Fruit fly (Drosophila melanogaster) whole organism, embryonic: ENCODE measurements around the gene RpL27A.
A peak's percentile ranks its signal among the peaks of the same experiment; 100 is the strongest.

Experiments used
- CG15514 ChIP-seq: fragments of 200-800 bp; sonication (Bioruptor generic); optimal IDR thresholded peaks from 3 replicates; lab custom pipeline; 2017; ENCODE audit warnings: missing biosample characterization, missing genetic modification characterization, mild to moderate bottlenecking, moderate library complexity, missing genetic modification reagents
- CG17912 ChIP-seq: fragments of 200-800 bp; sonication (Bioruptor generic); optimal IDR thresholded peaks from 2 replicates; lab custom pipeline; 2018; ENCODE audit warnings: missing biosample characterization, mild to moderate bottlenecking, missing genetic modification characterization
- CG18764 ChIP-seq: fragments of 200-800 bp; sonication (Bioruptor generic); optimal IDR thresholded peaks from 3 replicates; lab custom pipeline; 2016; ENCODE audit warnings: missing biosample characterization, missing genetic modification characterization
- CG2712 ChIP-seq: fragments of 200-800 bp; optimal IDR thresholded peaks from 3 replicates; lab custom pipeline; 2019; ENCODE audit warnings: missing biosample characterization, mild to moderate bottlenecking, missing genetic modification characterization, moderate library complexity
- CG4328 ChIP-seq: fragments of 200-800 bp; sonication (Bioruptor generic); optimal IDR thresholded peaks from 3 replicates; lab custom pipeline; 2017; ENCODE audit warnings: missing biosample characterization, missing genetic modification reagents, missing genetic modification characterization
- CG7786 ChIP-seq: fragments of 200-800 bp; sonication (Bioruptor generic); optimal IDR thresholded peaks from 2 replicates; lab custom pipeline; 2016; ENCODE audit warnings: missing biosample characterization, missing genetic modification characterization
- CG9817 ChIP-seq: fragments of 200-800 bp; sonication (Bioruptor generic); optimal IDR thresholded peaks from 2 replicates; lab custom pipeline; 2018; ENCODE audit warnings: missing biosample characterization, mild to moderate bottlenecking, missing genetic modification characterization, moderate library complexity
- CHES-1-like ChIP-seq: fragments of 200-800 bp; sonication (Bioruptor generic); optimal IDR thresholded peaks from 2 replicates; lab custom pipeline; 2016; ENCODE audit warnings: missing biosample characterization, missing genetic modification characterization
- Drgx ChIP-seq: fragments of 200-800 bp; sonication (Bioruptor generic); IDR thresholded peaks from 2 replicates; pipeline ENCODE4 v1.3.6; 2022; ENCODE audit warnings: missing biosample characterization, missing genetic modification characterization
- Gsc ChIP-seq: fragments of 200-800 bp; sonication (Bioruptor generic); IDR thresholded peaks from 2 replicates; pipeline ENCODE4 v1.3.6; 2022; ENCODE audit warnings: missing biosample characterization, missing genetic modification characterization
- HmgD ChIP-seq: fragments of 200-800 bp; sonication (Bioruptor generic); optimal IDR thresholded peaks from 3 replicates; lab custom pipeline; 2016; ENCODE audit warnings: missing biosample characterization, missing genetic modification characterization
- Med ChIP-seq: fragments of 200-800 bp; sonication (Bioruptor generic); peaks from one replicate; lab custom pipeline; 2016; ENCODE audit warnings: missing biosample characterization, missing genetic modification characterization, mild to moderate bottlenecking, inconsistent platforms, moderate library complexity
- Sin3A ChIP-seq: fragments of >200 bp; optimal IDR thresholded peaks from 2 replicates; lab custom pipeline; 2018
- abd-A ChIP-seq: fragments of 200-800 bp; sonication (Bioruptor generic); optimal IDR thresholded peaks from 3 replicates; lab custom pipeline; 2019; ENCODE audit warnings: missing biosample characterization, mild to moderate bottlenecking, missing genetic modification characterization, moderate library complexity
- bigmax ChIP-seq: fragments of 200-800 bp; sonication (Bioruptor generic); optimal IDR thresholded peaks from 2 replicates; lab custom pipeline; 2018; ENCODE audit warnings: missing biosample characterization, mild to moderate bottlenecking, missing genetic modification characterization
- bsh ChIP-seq, 2 experiments: fragments of 200-800 bp; sonication (Bioruptor generic); optimal IDR thresholded peaks; 2 replicates each; lab custom pipeline; 2017 to 2018; ENCODE audit warnings: mild to moderate bottlenecking in 2 of 2, missing biosample characterization in 2 of 2, missing genetic modification characterization in 2 of 2, moderate library complexity in 1 of 2
- chn ChIP-seq: fragments of 200-800 bp; sonication (Bioruptor generic); optimal IDR thresholded peaks from 2 replicates; lab custom pipeline; 2016; ENCODE audit warnings: missing biosample characterization, missing genetic modification characterization
- crol ChIP-seq: fragments of 200-800 bp; sonication (Bioruptor generic); IDR thresholded peaks from 2 replicates; pipeline ENCODE4 v1.3.6; 2022; ENCODE audit warnings: missing biosample characterization, missing genetic modification characterization
- grn ChIP-seq: fragments of 200-800 bp; sonication (Bioruptor generic); optimal IDR thresholded peaks from 3 replicates; lab custom pipeline; 2017; ENCODE audit warnings: missing biosample characterization, missing genetic modification characterization
- row ChIP-seq: fragments of 200-800 bp; sonication (Bioruptor generic); IDR thresholded peaks from 3 replicates; pipeline ENCODE4 v1.3.6; 2022; ENCODE audit warnings: missing biosample characterization, missing genetic modification characterization
- scrt ChIP-seq: fragments of 200-800 bp; sonication (Bioruptor generic); optimal IDR thresholded peaks from 2 replicates; lab custom pipeline; 2018; ENCODE audit warnings: missing biosample characterization, mild to moderate bottlenecking, missing genetic modification characterization, moderate library complexity
- sens ChIP-seq: fragments of 200-800 bp; sonication (Bioruptor generic); peaks from one replicate; lab custom pipeline; 2016; ENCODE audit warnings: missing biosample characterization, missing genetic modification characterization
- sima ChIP-seq: fragments of 200-800 bp; sonication (Bioruptor generic); optimal IDR thresholded peaks from 2 replicates; lab custom pipeline; 2016; ENCODE audit warnings: missing biosample characterization, missing genetic modification characterization
- slp2 ChIP-seq: fragments of 200-800 bp; sonication (Bioruptor generic); optimal IDR thresholded peaks from 2 replicates; lab custom pipeline; 2016; ENCODE audit warnings: missing biosample characterization, missing genetic modification characterization
- trh ChIP-seq: fragments of 200-800 bp; sonication (Bioruptor generic); optimal IDR thresholded peaks from 2 replicates; lab custom pipeline; 2016; ENCODE audit warnings: missing biosample characterization, missing genetic modification characterization

RpL27A gene

dm6 chr2L:4416903-4417302 lies 41.3 kb downstream of the RpL27A start:
- peak in 1 of 2 experiments; percentile 41 for TF ChIP-seq bsh (GFP tag; optimal IDR thresholded peaks at IDR 0.05; lab: Kevin White, UChicago)
- TF ChIP-seq Drgx (GFP tag; lab: Robert Waterston, UW): peak; percentile 25; the same call in 1 of the 2 replicates
- no peak for TF ChIP-seq sima (GFP tag; lab: Kevin White, UChicago)
- no peak for TF ChIP-seq CG4328 (GFP tag; lab: Kevin White, UChicago)
- no peak for TF ChIP-seq CG17912
- no peak for TF ChIP-seq CG7786 (GFP tag; lab: Kevin White, UChicago)
- TF ChIP-seq HmgD (GFP tag; lab: Kevin White, UChicago): no peak

dm6 chr2L:4416089-4416488 lies 42.1 kb downstream of the RpL27A start:
- peak; percentile 26; the same call in 1 of the 3 replicates for TF ChIP-seq row (GFP tag; lab: Robert Waterston, UW)
- no peak for TF ChIP-seq Gsc
- no peak for TF ChIP-seq CG18764 (GFP tag; lab: Kevin White, UChicago)
- TF ChIP-seq bigmax (GFP tag; lab: Kevin White, UChicago): no peak
- no peak for TF ChIP-seq slp2 (GFP tag; lab: Kevin White, UChicago)
- no peak for TF ChIP-seq CG9817 (tag; lab: Kevin White, UChicago)
- TF ChIP-seq chn (GFP tag; lab: Kevin White, UChicago): no peak
- TF ChIP-seq CHES-1-like (GFP tag; lab: Kevin White, UChicago): no peak
- 0 out of 2 replicates have a peak, but pooled peaks have one; percentile 34 for TF ChIP-seq Drgx (GFP tag; lab: Robert Waterston, UW)
- TF ChIP-seq Sin3A (lab: Kevin White, UChicago): no peak
- peak; percentile 50 for TF ChIP-seq Med (GFP tag; lab: Kevin White, UChicago)

- TF ChIP-seq trh (no peak), grn (no peak), crol (peak; percentile 26; the same call in 1 of the 2 replicates), scrt (GFP tag; lab: Kevin White, UChicago) (peak; percentile 70), abd-A (tag; lab: Kevin White, UChicago) (peak; percentile 77), CG2712 (tag; lab: Kevin White, UChicago) (no peak)
Measured at dm6 chr2L:4414059-4414458, 44.1 kb downstream of the RpL27A start.

DNA sequence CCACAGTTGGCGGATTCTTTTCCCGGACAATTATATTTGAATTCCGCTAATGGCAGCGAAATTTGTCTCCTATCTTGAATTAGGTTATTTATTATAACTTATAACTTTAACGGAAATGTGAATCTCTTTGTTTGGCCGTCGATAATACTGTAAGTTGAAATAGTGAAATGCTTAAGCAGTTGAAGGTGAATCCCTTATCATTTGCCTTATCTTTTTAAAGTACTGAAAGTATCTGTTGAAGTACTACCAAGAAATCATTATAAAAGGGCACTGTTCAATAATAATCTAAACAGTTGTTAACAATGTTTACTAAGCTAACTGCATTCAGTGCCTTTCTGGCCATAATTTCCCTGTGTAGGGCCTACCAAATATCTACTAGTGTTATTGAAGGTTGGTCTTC lies 47.3 kb downstream of the RpL27A start, which contains the start of gene CG43055:
Gene CG43055 (plus strand): TSS at position 301 of the 400 bp plus-strand sequence.
- TF ChIP-seq sens (GFP tag; lab: Kevin White, UChicago) (peak; percentile 9), CG15514 (GFP tag; lab: Kevin White, UChicago) (no peak)
- TF ChIP-seq, all 482 proteins: peak for 1
